Worm (Caenorhabditis elegans): ENCODE results near the gene gap-2.
A peak's percentile ranks its signal among the peaks of the same experiment; 100 is the strongest.

Gene gap-2

ce11 chrX:9553095-9553494 lies 80.8 kb downstream of the gap-2 start:
- TF ChIP-seq ref-1 (GFP tag; conservative IDR thresholded peaks at IDR 0.05): no peak
- no peak for TF ChIP-seq ztf-29 (GFP tag; IDR thresholded peaks at IDR 0.05)
- TF ChIP-seq cog-1 (tag; optimal IDR thresholded peaks at IDR 0.05): no peak
- TF ChIP-seq klf-2 (GFP tag; conservative IDR thresholded peaks at IDR 0.05): no peak

ce11 chrX:9555238-9555637 lies 83.0 kb downstream of the gap-2 start:
- TF ChIP-seq ref-1 (GFP tag; conservative IDR thresholded peaks at IDR 0.05): no peak
- no peak for TF ChIP-seq ztf-29 (GFP tag; IDR thresholded peaks at IDR 0.05)
- no peak for TF ChIP-seq klf-2 (GFP tag; conservative IDR thresholded peaks at IDR 0.05)
- no peak for TF ChIP-seq med-1 (GFP tag; optimal IDR thresholded peaks at IDR 0.05; ENCODE audit: insufficient read depth)
- TF ChIP-seq tab-1 (GFP tag; IDR thresholded peaks at IDR 0.05): no peak
- no peak for TF ChIP-seq ztf-23 (GFP tag; IDR thresholded peaks at IDR 0.05)
- TF ChIP-seq T22C8.4 (GFP tag; IDR thresholded peaks at IDR 0.05): no peak
- no peak for TF ChIP-seq flt-1 (GFP tag; IDR thresholded peaks at IDR 0.05)
- TF ChIP-seq cog-1 (tag; optimal IDR thresholded peaks at IDR 0.05): no peak

ce11 chrX:9556038-9556437 lies 83.8 kb downstream of the gap-2 start:
- TF ChIP-seq ref-1 (GFP tag; conservative IDR thresholded peaks at IDR 0.05) (no peak), ztf-23 (GFP tag; IDR thresholded peaks at IDR 0.05) (no peak), tab-1 (GFP tag; IDR thresholded peaks at IDR 0.05) (no peak), klf-2 (GFP tag; conservative IDR thresholded peaks at IDR 0.05) (no peak), T22C8.4 (GFP tag; IDR thresholded peaks at IDR 0.05) (no peak), cog-1 (tag; optimal IDR thresholded peaks at IDR 0.05) (no peak), med-1 (GFP tag; optimal IDR thresholded peaks at IDR 0.05; ENCODE audit: insufficient read depth) (no peak), flt-1 (GFP tag; IDR thresholded peaks at IDR 0.05) (no peak), ztf-29 (GFP tag; IDR thresholded peaks at IDR 0.05) (no peak)

- TF ChIP-seq tab-1 (GFP tag; IDR thresholded peaks at IDR 0.05): peak; percentile 30; the same call in 1 of the 2 replicates
- 0 out of 2 replicates have a peak, but pooled peaks have one; percentile 36 for TF ChIP-seq flt-1 (GFP tag; IDR thresholded peaks at IDR 0.05)
- no peak for TF ChIP-seq ref-1 (GFP tag; conservative IDR thresholded peaks at IDR 0.05)
These were observed 88.7 kb downstream of the gap-2 start for ce11 chrX:9560931-9561330.

ce11 chrX:9565881-9566280 lies 93.6 kb downstream of the gap-2 start, which contains the start of gene moc-5:
Gene moc-5, minus strand, starts transcription at chrX:9565981.
- TF ChIP-seq flt-1 (GFP tag; IDR thresholded peaks at IDR 0.05): no peak
- no peak for TF ChIP-seq ref-1 (GFP tag; conservative IDR thresholded peaks at IDR 0.05)
- TF ChIP-seq ztf-29 (GFP tag; IDR thresholded peaks at IDR 0.05): no peak
- TF ChIP-seq T22C8.4 (GFP tag; IDR thresholded peaks at IDR 0.05): no peak
- no peak for TF ChIP-seq cog-1 (tag; optimal IDR thresholded peaks at IDR 0.05)
- TF ChIP-seq med-1 (GFP tag; optimal IDR thresholded peaks at IDR 0.05; ENCODE audit: insufficient read depth): no peak

All from whole organism, midembryonic.